Fruit fly (Drosophila melanogaster): ENCODE results near the gene CG10237.

dm6 chr2L:19434260-19434659, 8.3 kb downstream of the CG10237 start:
- TF ChIP-seq pan (optimal IDR thresholded peaks at IDR 0.05) (no peak), psq (optimal IDR thresholded peaks at IDR 0.05) (no peak), usp (GFP tag; optimal IDR thresholded peaks at IDR 0.05) (no peak), CG8478 (optimal IDR thresholded peaks at IDR 0.05) (no peak)
